Fruit fly (Drosophila melanogaster) whole organism, embryonic: ENCODE data around the gene CG2747.

ENCODE experiments used
- Abd-B ChIP-seq: fragments of 200-800 bp; sonication (Bioruptor generic); optimal IDR thresholded peaks from 2 replicates; lab custom pipeline; 2018; ENCODE audit warnings: missing biosample characterization, mild to moderate bottlenecking, missing genetic modification characterization, moderate library complexity
- Ada2b ChIP-seq: fragments of 200-800 bp; sonication (Bioruptor generic); IDR thresholded peaks from 2 replicates; pipeline ENCODE4 v1.3.6; 2022; ENCODE audit warnings: missing biosample characterization, missing genetic modification characterization
- CG10366 ChIP-seq: fragments of 200-800 bp; sonication (Bioruptor generic); IDR thresholded peaks from 2 replicates; pipeline ENCODE4 v1.3.6; 2022; ENCODE audit warnings: missing biosample characterization, missing genetic modification characterization
- CG11085 ChIP-seq: fragments of 200-800 bp; sonication (Bioruptor generic); IDR thresholded peaks from 2 replicates; pipeline ENCODE4 v1.3.6; 2022; ENCODE audit warnings: missing biosample characterization, missing genetic modification characterization
- CG11398 ChIP-seq: fragments of 200-800 bp; sonication (Bioruptor generic); optimal IDR thresholded peaks from 2 replicates; lab custom pipeline; 2016; ENCODE audit warnings: missing biosample characterization, missing genetic modification characterization
- CG12104 ChIP-seq: fragments of 200-800 bp; sonication (Bioruptor generic); optimal IDR thresholded peaks from 3 replicates; lab custom pipeline; 2016; ENCODE audit warnings: missing biosample characterization, missing genetic modification characterization
- CG12219 ChIP-seq: fragments of 200-800 bp; sonication (Bioruptor generic); optimal IDR thresholded peaks from 3 replicates; lab custom pipeline; 2018; ENCODE audit warnings: missing biosample characterization, mild to moderate bottlenecking, missing genetic modification characterization
- CG12659 ChIP-seq: fragments of 200-800 bp; sonication (Bioruptor generic); optimal IDR thresholded peaks from 3 replicates; lab custom pipeline; 2017; ENCODE audit warnings: mild to moderate bottlenecking, missing biosample characterization, missing genetic modification reagents, missing genetic modification characterization
- CG12942 ChIP-seq: fragments of 200-800 bp; sonication (Bioruptor generic); optimal IDR thresholded peaks from 3 replicates; lab custom pipeline; 2016; ENCODE audit warnings: missing biosample characterization, missing genetic modification characterization
- CG14014 ChIP-seq: fragments of 200-800 bp; sonication (Bioruptor generic); IDR thresholded peaks from 2 replicates; pipeline ENCODE4 v1.3.6; 2022; ENCODE audit warnings: missing biosample characterization, missing genetic modification characterization
- CG14965 ChIP-seq: fragments of 200-800 bp; sonication (Bioruptor generic); optimal IDR thresholded peaks from 2 replicates; lab custom pipeline; 2016; ENCODE audit warnings: missing biosample characterization, missing genetic modification characterization, borderline replicate concordance
- CG15514 ChIP-seq: fragments of 200-800 bp; sonication (Bioruptor generic); optimal IDR thresholded peaks from 3 replicates; lab custom pipeline; 2017; ENCODE audit warnings: missing biosample characterization, missing genetic modification characterization, mild to moderate bottlenecking, moderate library complexity, missing genetic modification reagents
- CG16815 ChIP-seq: fragments of 200-800 bp; sonication (Bioruptor generic); optimal IDR thresholded peaks from 3 replicates; lab custom pipeline; 2017; ENCODE audit warnings: missing biosample characterization, mild to moderate bottlenecking, missing genetic modification characterization
- CG2120 ChIP-seq: fragments of 200-800 bp; sonication (Bioruptor generic); optimal IDR thresholded peaks from 3 replicates; lab custom pipeline; 2016; ENCODE audit warnings: missing biosample characterization, missing genetic modification characterization
- CG2712 ChIP-seq: fragments of 200-800 bp; optimal IDR thresholded peaks from 3 replicates; lab custom pipeline; 2019; ENCODE audit warnings: missing biosample characterization, mild to moderate bottlenecking, missing genetic modification characterization, moderate library complexity
- CG30020 ChIP-seq: fragments of 200-800 bp; optimal IDR thresholded peaks from 2 replicates; lab custom pipeline; 2019; ENCODE audit warnings: missing biosample characterization, mild to moderate bottlenecking, missing genetic modification characterization, moderate library complexity
- CG3065 ChIP-seq: fragments of 200-800 bp; sonication (Bioruptor generic); optimal IDR thresholded peaks from 2 replicates; lab custom pipeline; 2016; ENCODE audit warnings: missing biosample characterization, missing genetic modification characterization
- CG31388 ChIP-seq: fragments of 200-800 bp; sonication (Bioruptor generic); optimal IDR thresholded peaks from 2 replicates; lab custom pipeline; 2016; ENCODE audit warnings: missing biosample characterization, missing genetic modification characterization
- CG3163 ChIP-seq: fragments of 200-800 bp; sonication (Bioruptor generic); optimal IDR thresholded peaks from 3 replicates; lab custom pipeline; 2016; ENCODE audit warnings: missing biosample characterization, missing genetic modification characterization
- CG42726 ChIP-seq: fragments of 200-800 bp; sonication (Bioruptor generic); IDR thresholded peaks from 2 replicates; pipeline ENCODE4 v1.3.6; 2022; ENCODE audit warnings: missing biosample characterization, missing genetic modification characterization; ENCODE audit not compliant: partially characterized antibody
- CG4617 ChIP-seq: fragments of 200-800 bp; sonication (Bioruptor generic); optimal IDR thresholded peaks from 3 replicates; lab custom pipeline; 2016; ENCODE audit warnings: missing biosample characterization, missing genetic modification characterization, borderline replicate concordance
- CG5245 ChIP-seq: fragments of 200-800 bp; sonication (Bioruptor generic); optimal IDR thresholded peaks from 3 replicates; lab custom pipeline; 2016; ENCODE audit warnings: missing biosample characterization, missing genetic modification characterization
- CG6683 ChIP-seq: fragments of 200-800 bp; sonication (Bioruptor generic); optimal IDR thresholded peaks from 2 replicates; lab custom pipeline; 2017; ENCODE audit warnings: missing biosample characterization, mild to moderate bottlenecking, missing genetic modification characterization, missing genetic modification reagents
- CG8478 ChIP-seq: fragments of >200 bp; optimal IDR thresholded peaks from 2 replicates; lab custom pipeline; 2018
- CG9727 ChIP-seq: fragments of 200-800 bp; sonication (Bioruptor generic); optimal IDR thresholded peaks from 3 replicates; lab custom pipeline; 2017; ENCODE audit warnings: missing biosample characterization, mild to moderate bottlenecking, missing genetic modification characterization
- CG9797 ChIP-seq: fragments of 200-800 bp; sonication (Bioruptor generic); optimal IDR thresholded peaks from 3 replicates; lab custom pipeline; 2018; ENCODE audit warnings: missing biosample characterization, mild to moderate bottlenecking, missing genetic modification characterization
- Ets97D ChIP-seq: fragments of 200-800 bp; sonication (Bioruptor generic); optimal IDR thresholded peaks from 3 replicates; lab custom pipeline; 2016; ENCODE audit warnings: missing biosample characterization, missing genetic modification characterization
- Hr3 ChIP-seq: fragments of 200-800 bp; sonication (Bioruptor generic); optimal IDR thresholded peaks from 3 replicates; lab custom pipeline; 2016; ENCODE audit warnings: missing biosample characterization, missing genetic modification characterization
- Nf-YA ChIP-seq: fragments of 200-800 bp; sonication (Bioruptor generic); IDR thresholded peaks from 2 replicates; pipeline ENCODE4 v1.3.6; 2022; ENCODE audit warnings: missing biosample characterization, missing genetic modification characterization
- Oaz ChIP-seq: fragments of 200-800 bp; sonication (Bioruptor generic); IDR thresholded peaks from 2 replicates; pipeline ENCODE4 v1.3.6; 2022; ENCODE audit warnings: missing biosample characterization, missing genetic modification characterization
- Rfx ChIP-seq: fragments of 200-800 bp; sonication (Bioruptor generic); IDR thresholded peaks from 2 replicates; pipeline ENCODE4 v1.3.6; 2022; ENCODE audit warnings: missing biosample characterization, missing genetic modification characterization
- Scr ChIP-seq: fragments of 200-800 bp; sonication (Bioruptor generic); IDR thresholded peaks from 2 replicates; pipeline ENCODE4 v1.3.6; 2022; ENCODE audit warnings: missing biosample characterization, missing genetic modification characterization; ENCODE audit not compliant: partially characterized antibody
- Sox100B ChIP-seq: fragments of 200-800 bp; sonication (Bioruptor generic); optimal IDR thresholded peaks from 3 replicates; lab custom pipeline; 2018; ENCODE audit warnings: missing biosample characterization, mild to moderate bottlenecking, missing genetic modification characterization
- ac ChIP-seq: fragments of 200-800 bp; sonication (Bioruptor generic); optimal IDR thresholded peaks from 3 replicates; lab custom pipeline; 2017; ENCODE audit warnings: missing biosample characterization, mild to moderate bottlenecking, missing genetic modification characterization
- ara ChIP-seq: fragments of 200-800 bp; sonication (Bioruptor generic); IDR thresholded peaks from 2 replicates; pipeline ENCODE4 v1.3.6; 2022; ENCODE audit warnings: missing biosample characterization, missing genetic modification characterization
- bab2 ChIP-seq: fragments of 200-800 bp; sonication (Bioruptor generic); optimal IDR thresholded peaks from 2 replicates; lab custom pipeline; 2016; ENCODE audit warnings: missing biosample characterization, missing genetic modification characterization
- bowl ChIP-seq: fragments of 200-800 bp; sonication (Bioruptor generic); IDR thresholded peaks from 2 replicates; pipeline ENCODE4 v1.3.6; 2022; ENCODE audit warnings: missing biosample characterization, missing genetic modification characterization
- emc ChIP-seq: fragments of 200-800 bp; sonication (Bioruptor generic); optimal IDR thresholded peaks from 2 replicates; lab custom pipeline; 2016; ENCODE audit warnings: missing biosample characterization, missing genetic modification characterization
- gcm ChIP-seq: fragments of 200-800 bp; sonication (Bioruptor generic); optimal IDR thresholded peaks from 2 replicates; lab custom pipeline; 2019; ENCODE audit warnings: missing biosample characterization, mild to moderate bottlenecking, missing genetic modification characterization, moderate library complexity
- hkb ChIP-seq, 2 experiments: fragments of 200-800 bp in 1 of 2; fragments of >200 bp in 1 of 2; sonication (Bioruptor generic) in 1 of 2; IDR thresholded peaks in 1 of 2; optimal IDR thresholded peaks in 1 of 2; 2 replicates each; pipeline versions ENCODE4 v1.3.6 to Lab custom; 2017 to 2022; ENCODE audit warnings: missing biosample characterization in 1 of 2, missing genetic modification characterization in 1 of 2
- lilli ChIP-seq: fragments of 200-800 bp; sonication (Bioruptor generic); optimal IDR thresholded peaks from 3 replicates; lab custom pipeline; 2016; ENCODE audit warnings: missing biosample characterization, missing genetic modification characterization
- pb ChIP-seq: fragments of 200-800 bp; sonication (Bioruptor generic); optimal IDR thresholded peaks from 3 replicates; lab custom pipeline; 2016; ENCODE audit warnings: missing biosample characterization, missing genetic modification characterization
- phol ChIP-seq: fragments of 200-800 bp; sonication (Bioruptor generic); optimal IDR thresholded peaks from 3 replicates; lab custom pipeline; 2018; ENCODE audit warnings: missing biosample characterization, mild to moderate bottlenecking, missing genetic modification characterization, moderate library complexity
- ro ChIP-seq: fragments of 200-800 bp; sonication (Bioruptor generic); IDR thresholded peaks from 2 replicates; pipeline ENCODE4 v1.3.6; 2022; ENCODE audit warnings: missing biosample characterization, missing genetic modification characterization
- sna ChIP-seq: fragments of 200-800 bp; sonication (Bioruptor generic); IDR thresholded peaks from 2 replicates; pipeline ENCODE4 v1.3.6; 2022; ENCODE audit warnings: missing biosample characterization, missing genetic modification characterization; ENCODE audit not compliant: partially characterized antibody
- tap ChIP-seq: fragments of 200-800 bp; optimal IDR thresholded peaks from 3 replicates; lab custom pipeline; 2019; ENCODE audit warnings: missing biosample characterization, mild to moderate bottlenecking, missing genetic modification characterization, moderate library complexity
- tin ChIP-seq: fragments of 200-800 bp; sonication (Bioruptor generic); optimal IDR thresholded peaks from 3 replicates; lab custom pipeline; 2016; ENCODE audit warnings: missing biosample characterization, missing genetic modification characterization
- tup ChIP-seq: fragments of 200-800 bp; sonication (Bioruptor generic); optimal IDR thresholded peaks from 2 replicates; lab custom pipeline; 2016; ENCODE audit warnings: missing biosample characterization, mild to moderate bottlenecking, missing genetic modification characterization, moderate library complexity
- wek ChIP-seq: fragments of 200-800 bp; sonication (Bioruptor generic); optimal IDR thresholded peaks from 3 replicates; lab custom pipeline; 2018; ENCODE audit warnings: missing biosample characterization, mild to moderate bottlenecking, missing genetic modification characterization, moderate library complexity
- zen2 ChIP-seq: fragments of 200-800 bp; sonication (Bioruptor generic); IDR thresholded peaks from 3 replicates; pipeline ENCODE4 v1.3.6; 2022; ENCODE audit warnings: missing biosample characterization, missing genetic modification characterization; ENCODE audit not compliant: partially characterized antibody

Gene CG2747

DNA sequence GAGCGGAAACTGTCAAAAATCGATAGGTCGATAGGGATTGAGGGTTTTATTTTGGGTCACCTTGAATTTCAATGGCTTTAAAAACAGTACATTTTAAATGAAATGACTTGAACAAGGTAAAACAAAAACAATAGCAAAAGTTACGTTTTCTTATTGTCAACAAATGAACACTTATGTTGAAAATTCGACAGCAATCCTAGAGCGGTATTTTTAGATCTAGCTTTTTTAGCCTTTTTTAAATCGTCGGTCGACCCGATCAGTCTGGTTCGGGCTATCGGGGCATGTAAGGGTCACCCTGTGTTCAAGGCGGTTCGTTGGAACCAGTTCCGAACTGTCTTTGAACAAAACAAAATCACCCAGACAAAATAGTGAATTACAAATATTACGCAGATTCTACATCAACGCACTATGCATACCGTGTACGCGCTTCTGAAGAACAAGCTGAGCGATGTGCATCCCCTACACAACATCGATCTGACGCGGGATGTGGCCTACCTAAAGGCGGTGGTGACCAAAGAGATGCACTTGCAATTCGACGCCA, 21.4 kb downstream of the CG2747 start, which contains the start of the genes CG11052 and CG3223 (continued):
- no peak for TF ChIP-seq CG9797 (GFP tag; lab: Kevin White, UChicago)
- no peak for TF ChIP-seq CG12942 (GFP tag; lab: Kevin White, UChicago)
- peak; percentile 42; the same call in 1 of the 2 replicates for TF ChIP-seq sna
- TF ChIP-seq wek (GFP tag; lab: Kevin White, UChicago) = no peak
- TF ChIP-seq ro = no peak
- peak; percentile 25 for TF ChIP-seq lilli
- no peak for TF ChIP-seq Nf-YA
- TF ChIP-seq Rfx (GFP tag; lab: Robert Waterston, UW) = peak; percentile 55; the same call in 1 of the 2 replicates
- no peak for TF ChIP-seq tup
- no peak for TF ChIP-seq CG3163 (GFP tag; lab: Kevin White, UChicago)
- no peak for TF ChIP-seq CG10366 (GFP tag; lab: Robert Waterston, UW)
- no peak for TF ChIP-seq bowl
- no peak for TF ChIP-seq Abd-B
- TF ChIP-seq CG3065 (GFP tag; lab: Kevin White, UChicago) = no peak
- no peak for TF ChIP-seq bab2 (GFP tag; lab: Kevin White, UChicago)
- TF ChIP-seq emc (GFP tag; lab: Kevin White, UChicago) = no peak
- TF ChIP-seq Ets97D (GFP tag; lab: Kevin White, UChicago) = peak; percentile 72
- peak; percentile 85 for TF ChIP-seq CG30020 (tag; lab: Kevin White, UChicago)
- peak; percentile 59 for TF ChIP-seq Scr (GFP tag; lab: Robert Waterston, UW)
- TF ChIP-seq Ada2b (GFP tag; lab: Robert Waterston, UW) = no peak
- no peak for TF ChIP-seq tap (tag; lab: Kevin White, UChicago)
- TF ChIP-seq CG12104 (GFP tag; lab: Kevin White, UChicago) = no peak
- TF ChIP-seq CG11398 (GFP tag; lab: Kevin White, UChicago) = no peak
- no peak for TF ChIP-seq ara
- no peak for TF ChIP-seq CG14965 (GFP tag; lab: Kevin White, UChicago)
- TF ChIP-seq CG2120 (GFP tag; lab: Kevin White, UChicago) = peak; percentile 50
- TF ChIP-seq Hr3 (GFP tag; lab: Kevin White, UChicago) = peak; percentile 1
- TF ChIP-seq pb = no peak
- TF ChIP-seq zen2 (GFP tag; lab: Robert Waterston, UW) = no peak
- TF ChIP-seq CG8478 = no peak
- TF ChIP-seq CG2712 = peak; percentile 15
- no peak; the same call in 1 of the 2 replicates for TF ChIP-seq CG14014 (GFP tag; lab: Robert Waterston, UW)
- no peak for TF ChIP-seq CG12219 (GFP tag; lab: Kevin White, UChicago)
- TF ChIP-seq CG6683 (GFP tag; lab: Kevin White, UChicago) = no peak
- TF ChIP-seq gcm = no peak
- TF ChIP-seq phol = peak; percentile 22
- no peak for TF ChIP-seq CG9727 (GFP tag; lab: Kevin White, UChicago)
- TF ChIP-seq Sox100B (GFP tag; lab: Kevin White, UChicago) = no peak
- TF ChIP-seq CG5245 (GFP tag; lab: Kevin White, UChicago) = no peak
- TF ChIP-seq CG11085 (GFP tag; lab: Robert Waterston, UW) = no peak
- no peak for TF ChIP-seq CG16815 (GFP tag; lab: Kevin White, UChicago)
- TF ChIP-seq tin (GFP tag; lab: Kevin White, UChicago) = peak; percentile 16
- TF ChIP-seq CG42726 = no peak
- peak; percentile 70 for TF ChIP-seq CG4617 (GFP tag; lab: Kevin White, UChicago)
- TF ChIP-seq ac (GFP tag; lab: Kevin White, UChicago) = no peak
- TF ChIP-seq Oaz = no peak
- TF ChIP-seq CG12659 (GFP tag; lab: Kevin White, UChicago) = peak; percentile 64
- no peak for TF ChIP-seq CG31388
- TF ChIP-seq CG15514 (GFP tag; lab: Kevin White, UChicago) = peak; percentile 99
- TF ChIP-seq hkb (optimal IDR thresholded peaks at IDR 0.05; lab: Kevin White, UChicago) = no peak
- no peak for TF ChIP-seq hkb (GFP tag; IDR thresholded peaks at IDR 0.05; lab: Robert Waterston, UW)
